Worm (Caenorhabditis elegans) whole organism, midembryonic: Measurements from ENCODE around the gene col-111.
A peak's percentile ranks its signal among the peaks of the same experiment; 100 is the strongest.

Experiments used
- T22C8.4 ChIP-seq: fragments of 200-800 bp; sonication (Bioruptor generic); IDR thresholded peaks from 2 replicates; pipeline ENCODE4 v1.3.6; 2022; ENCODE audit warnings: missing genetic modification characterization, missing compliant biosample characterization
- cog-1 ChIP-seq: sonication (generic microtip); optimal IDR thresholded peaks from 2 replicates; lab custom pipeline; 2016; ENCODE audit warnings: missing genetic modification characterization, missing compliant biosample characterization
- flt-1 ChIP-seq: fragments of 200-800 bp; sonication (Bioruptor generic); IDR thresholded peaks from 2 replicates; pipeline ENCODE4 v1.3.6; 2022; ENCODE audit warnings: missing genetic modification characterization, missing compliant biosample characterization
- klf-2 ChIP-seq: fragments of 200-800 bp; sonication (Bioruptor generic); conservative IDR thresholded peaks from 2 replicates; pipeline ENCODE4 v1.3.6; 2022; ENCODE audit warnings: missing genetic modification reagents, missing genetic modification characterization, missing compliant biosample characterization
- med-1 ChIP-seq: sonication (generic microtip); optimal IDR thresholded peaks from 2 replicates; lab custom pipeline; 2017; ENCODE audit warnings: missing genetic modification characterization, mild to moderate bottlenecking, missing compliant biosample characterization, antibody characterized with exemption, missing genetic modification reagents; ENCODE audit not compliant: insufficient read depth
- ref-1 ChIP-seq: fragments of 200-800 bp; sonication (Bioruptor generic); conservative IDR thresholded peaks from 2 replicates; pipeline ENCODE4 v1.3.6; 2022; ENCODE audit warnings: missing genetic modification reagents, missing genetic modification characterization, missing compliant biosample characterization
- tab-1 ChIP-seq: fragments of 200-800 bp; sonication (Bioruptor generic); IDR thresholded peaks from 2 replicates; pipeline ENCODE4 v1.3.6; 2022; ENCODE audit warnings: missing genetic modification characterization, missing compliant biosample characterization
- ztf-23 ChIP-seq: fragments of 200-800 bp; sonication (Bioruptor generic); IDR thresholded peaks from 2 replicates; pipeline ENCODE4 v1.3.6; 2022; ENCODE audit warnings: missing genetic modification reagents, missing genetic modification characterization, missing compliant biosample characterization
- ztf-29 ChIP-seq: fragments of 200-800 bp; sonication (Bioruptor generic); IDR thresholded peaks from 2 replicates; pipeline ENCODE4 v1.3.6; 2022; ENCODE audit warnings: missing genetic modification reagents, missing genetic modification characterization, missing compliant biosample characterization

col-111 gene

DNA sequence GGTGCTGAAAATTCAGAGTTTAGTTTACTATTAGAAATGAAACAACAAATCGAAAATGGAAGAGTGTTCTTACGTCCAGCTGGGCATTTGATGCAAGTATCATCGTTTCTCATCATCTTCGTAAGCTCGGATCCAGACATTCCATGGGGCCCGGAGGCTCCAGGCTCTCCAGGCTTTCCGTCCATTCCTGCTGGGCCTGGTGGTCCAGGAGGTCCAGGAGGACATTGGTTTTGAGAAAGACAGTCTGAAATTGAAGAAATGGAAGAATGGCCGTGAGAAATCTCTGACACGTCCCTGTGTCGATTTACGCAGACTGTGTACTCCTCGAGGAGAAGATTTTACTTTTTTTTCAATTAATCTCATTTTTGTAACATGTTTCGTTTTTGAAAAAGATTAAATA, 1.4 kb downstream of the col-111 start:
- no peak for TF ChIP-seq ztf-29 (GFP tag; lab: Robert Waterston, UW)
- TF ChIP-seq med-1 (GFP tag; lab: Kevin White, UChicago) = no peak

DNA sequence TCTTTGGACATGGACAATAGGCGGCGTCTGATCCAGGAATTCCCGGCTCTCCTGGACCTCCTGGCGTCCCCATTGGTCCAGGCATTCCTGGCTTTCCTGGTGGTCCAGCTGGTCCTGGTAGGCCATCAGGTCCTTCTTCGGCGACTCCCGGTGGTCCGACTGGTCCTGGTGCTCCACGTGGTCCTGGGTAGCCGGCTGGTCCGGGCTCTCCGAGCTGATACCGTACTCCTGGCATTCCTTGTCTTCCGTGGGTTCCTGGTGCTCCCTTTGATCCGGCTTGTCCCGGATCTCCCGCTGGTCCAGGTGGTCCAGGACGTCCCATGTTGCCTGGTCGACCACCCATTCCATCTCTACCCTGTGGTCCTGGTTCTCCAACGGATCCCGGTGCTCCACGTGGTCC, 1.8 kb downstream of the col-111 start:
- no peak for TF ChIP-seq ztf-29 (GFP tag; lab: Robert Waterston, UW)
- no peak for TF ChIP-seq ref-1 (GFP tag; lab: Robert Waterston, UW)
- no peak for TF ChIP-seq cog-1 (tag; lab: Kevin White, UChicago)
- TF ChIP-seq klf-2 (GFP tag; lab: Robert Waterston, UW) = no peak
- TF ChIP-seq T22C8.4 (GFP tag; lab: Robert Waterston, UW) = no peak
- no peak for TF ChIP-seq flt-1 (GFP tag; lab: Robert Waterston, UW)
- no peak for TF ChIP-seq ztf-23

DNA sequence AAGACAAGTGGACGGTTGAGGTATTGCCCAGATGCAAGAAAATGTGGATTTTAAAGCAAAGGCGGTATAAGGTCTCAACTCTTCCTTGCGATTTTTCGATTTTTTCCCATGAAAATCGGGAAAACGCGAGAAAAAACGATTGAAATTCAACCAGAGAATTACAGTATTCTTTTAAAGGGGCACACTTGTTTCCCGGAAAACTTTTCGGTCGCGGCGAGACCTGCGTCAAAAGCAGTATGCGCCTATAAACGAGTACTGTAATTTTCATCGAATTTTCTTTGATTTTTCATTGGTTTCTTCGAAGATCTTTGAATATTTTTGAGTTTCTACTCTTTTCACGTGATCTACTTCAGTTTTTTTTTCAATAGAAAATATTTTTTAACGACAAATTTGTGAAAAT, 4.1 kb downstream of the col-111 start:
- TF ChIP-seq cog-1 (tag; lab: Kevin White, UChicago) (no peak), ztf-23 (no peak), ztf-29 (GFP tag; lab: Robert Waterston, UW) (no peak), ref-1 (GFP tag; lab: Robert Waterston, UW) (no peak), med-1 (GFP tag; lab: Kevin White, UChicago) (no peak), tab-1 (GFP tag; lab: Robert Waterston, UW) (no peak), flt-1 (GFP tag; lab: Robert Waterston, UW) (no peak)

DNA sequence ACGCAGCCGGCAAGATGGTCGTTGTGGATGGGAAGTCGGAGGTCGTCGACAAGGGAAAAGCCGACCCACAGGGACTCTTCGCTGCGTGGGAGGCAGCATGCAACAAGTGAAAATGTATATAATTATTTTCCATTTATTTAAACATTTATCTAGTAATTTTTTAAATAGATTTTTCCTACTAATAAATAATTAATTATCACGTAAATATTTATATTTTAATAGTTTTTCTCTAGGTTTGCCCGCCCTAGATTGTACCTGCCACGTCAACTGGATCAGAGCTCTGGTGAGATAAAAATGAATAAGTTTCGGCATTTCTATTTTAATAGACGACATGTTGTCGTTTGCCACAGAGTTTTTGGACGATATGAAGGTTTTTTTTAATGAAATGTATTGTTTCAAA, 4.8 kb downstream of the col-111 start, which contains the start of gene psr-1:
Gene psr-1, plus strand, starts transcription at position 301 of the 400 bp plus-strand sequence.
- TF ChIP-seq tab-1 (GFP tag; lab: Robert Waterston, UW) (no peak), ztf-23 (no peak), flt-1 (GFP tag; lab: Robert Waterston, UW) (no peak), klf-2 (GFP tag; lab: Robert Waterston, UW) (no peak), T22C8.4 (GFP tag; lab: Robert Waterston, UW) (no peak), ztf-29 (GFP tag; lab: Robert Waterston, UW) (no peak), med-1 (GFP tag; lab: Kevin White, UChicago) (no peak), ref-1 (GFP tag; lab: Robert Waterston, UW) (no peak), cog-1 (tag; lab: Kevin White, UChicago) (no peak)

DNA sequence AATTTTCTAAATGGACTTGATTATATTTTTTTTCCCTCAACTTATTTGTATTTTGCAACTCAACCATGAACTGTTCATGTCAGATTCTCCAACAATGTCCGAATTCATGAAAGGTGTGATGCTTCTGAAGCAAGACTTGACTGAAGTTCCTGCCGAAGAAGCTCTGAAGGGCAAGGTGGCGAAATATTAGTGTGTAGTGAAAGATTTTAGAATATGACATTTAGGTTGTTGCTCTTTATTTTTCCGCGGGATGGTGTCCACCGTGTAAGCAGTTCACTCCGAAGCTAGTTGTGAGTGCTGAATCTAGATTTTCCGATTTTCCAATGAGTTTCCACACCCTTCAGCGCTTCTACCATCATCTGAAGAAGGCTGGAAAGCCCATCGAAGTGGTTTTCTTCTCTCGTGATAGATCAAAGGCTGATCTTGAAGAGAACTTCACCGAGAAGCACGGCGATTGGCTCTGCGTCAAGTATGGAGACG, 5.4 kb downstream of the col-111 start, which contains the start of gene F29B9.5:
Gene F29B9.5, plus strand, starts transcription at position 51 of the 480 bp plus-strand sequence.
- no peak for TF ChIP-seq flt-1 (GFP tag; lab: Robert Waterston, UW)
- TF ChIP-seq cog-1 (tag; lab: Kevin White, UChicago) = no peak
- no peak for TF ChIP-seq ref-1 (GFP tag; lab: Robert Waterston, UW)
- no peak for TF ChIP-seq tab-1 (GFP tag; lab: Robert Waterston, UW)
- no peak for TF ChIP-seq med-1 (GFP tag; lab: Kevin White, UChicago)
- TF ChIP-seq T22C8.4 (GFP tag; lab: Robert Waterston, UW) = no peak
- TF ChIP-seq ztf-29 (GFP tag; lab: Robert Waterston, UW) = no peak
- no peak for TF ChIP-seq ztf-23
- TF ChIP-seq klf-2 (GFP tag; lab: Robert Waterston, UW) = no peak

DNA sequence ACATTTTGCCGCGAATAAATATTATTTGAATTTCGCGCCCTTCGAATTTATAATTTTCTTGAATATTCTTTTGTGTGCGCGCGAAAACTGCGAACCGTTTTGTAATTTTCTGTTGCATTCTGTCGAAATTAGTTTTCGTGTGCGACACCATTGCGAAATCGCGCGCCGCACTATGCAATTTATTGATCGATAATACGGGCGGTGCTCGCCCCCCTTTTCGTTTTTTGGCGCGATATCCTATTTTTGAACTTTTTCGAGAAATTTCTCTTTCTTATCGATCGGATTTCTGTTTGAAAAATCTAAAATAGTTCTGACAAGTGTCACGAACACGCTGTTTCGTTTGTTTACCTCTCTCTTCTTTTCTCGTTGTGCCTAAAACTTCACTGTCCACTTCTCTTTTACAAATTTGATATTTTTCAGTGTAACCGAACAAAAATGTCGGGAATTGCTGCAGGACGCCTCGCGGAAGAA, 7.1 kb downstream of the col-111 start, which contains the start of gene ubc-9:
Gene ubc-9, plus strand, starts transcription at position 421 of the 471 bp plus-strand sequence.
- TF ChIP-seq T22C8.4 (GFP tag; lab: Robert Waterston, UW) (peak; percentile 99), flt-1 (GFP tag; lab: Robert Waterston, UW) (peak; percentile 58; the same call in 1 of the 2 replicates), tab-1 (GFP tag; lab: Robert Waterston, UW) (0 out of 2 replicates have a peak, but pooled peaks have one; percentile 55), med-1 (GFP tag; lab: Kevin White, UChicago) (no peak), ztf-23 (0 out of 2 replicates have a peak, but pooled peaks have one; percentile 45)

DNA sequence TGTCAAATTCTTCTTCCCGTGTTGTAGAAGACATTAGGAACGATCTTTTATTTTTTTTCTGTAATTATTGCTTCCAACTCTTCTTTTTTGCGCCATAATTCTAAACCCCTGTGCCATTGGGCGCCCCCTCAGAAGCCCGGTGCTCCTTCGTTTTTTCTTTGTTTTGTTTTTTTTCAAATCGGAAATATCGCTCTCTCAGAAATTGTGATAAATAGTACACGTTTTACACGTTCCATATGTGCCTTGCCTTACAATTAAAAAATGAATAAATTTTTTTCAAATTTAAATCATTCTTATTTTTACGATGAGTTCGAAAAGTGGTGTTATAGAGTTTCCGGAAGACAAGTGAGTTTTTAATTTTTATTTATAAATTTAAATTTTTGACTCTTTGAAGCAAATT, 8.3 kb downstream of the col-111 start, which contains the start of gene F29B9.7:
Gene F29B9.7, plus strand, starts transcription at position 301 of the 400 bp plus-strand sequence.
- no peak for TF ChIP-seq med-1 (GFP tag; lab: Kevin White, UChicago)

DNA sequence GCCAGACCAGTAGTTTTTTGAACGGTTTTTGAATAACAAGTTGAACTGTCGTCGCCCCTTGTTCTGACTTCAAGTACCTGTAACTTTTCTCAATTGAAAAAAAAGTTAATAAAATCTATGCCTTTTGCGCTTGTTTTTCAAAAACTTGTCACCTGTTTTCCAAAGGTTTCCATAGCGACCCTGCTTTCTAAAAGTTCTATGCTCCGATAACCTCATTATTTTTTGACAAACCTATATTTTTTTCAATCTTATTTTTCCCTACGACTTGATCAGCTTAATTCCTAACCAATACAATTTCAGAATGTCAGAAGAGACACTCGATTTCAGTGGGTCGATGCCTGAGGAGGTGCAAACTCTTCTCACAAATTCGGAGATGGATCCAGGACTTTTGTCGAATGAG, 10.4 kb downstream of the col-111 start, which contains the start of gene F29B9.8:
Gene F29B9.8, plus strand, starts transcription at position 301 of the 400 bp plus-strand sequence.
- TF ChIP-seq flt-1 (GFP tag; lab: Robert Waterston, UW) = no peak

DNA sequence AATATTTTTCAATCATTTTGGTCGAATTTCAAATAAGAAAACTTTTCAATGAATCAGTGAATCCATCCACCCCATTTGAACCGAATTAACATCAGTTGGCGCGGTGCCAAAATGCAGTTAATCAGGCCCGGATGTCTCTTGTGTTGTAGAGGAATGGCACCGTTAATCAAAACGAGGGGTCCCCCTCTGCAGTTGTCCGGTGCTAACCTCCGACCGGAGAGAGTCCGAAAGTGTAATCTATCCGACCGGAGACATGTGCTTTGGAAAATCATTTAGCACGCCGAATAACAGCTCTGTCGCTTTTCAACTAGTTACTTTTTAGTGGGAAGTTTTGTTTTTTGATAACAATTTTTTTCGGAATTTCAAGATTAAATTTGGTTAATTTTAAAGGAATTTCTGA, 12.5 kb downstream of the col-111 start:
- TF ChIP-seq med-1 (GFP tag; lab: Kevin White, UChicago) = no peak
- no peak for TF ChIP-seq tab-1 (GFP tag; lab: Robert Waterston, UW)
- TF ChIP-seq klf-2 (GFP tag; lab: Robert Waterston, UW) = no peak
- no peak for TF ChIP-seq flt-1 (GFP tag; lab: Robert Waterston, UW)
- no peak for TF ChIP-seq ref-1 (GFP tag; lab: Robert Waterston, UW)
- no peak for TF ChIP-seq T22C8.4 (GFP tag; lab: Robert Waterston, UW)
- no peak for TF ChIP-seq ztf-23
- no peak for TF ChIP-seq ztf-29 (GFP tag; lab: Robert Waterston, UW)

DNA sequence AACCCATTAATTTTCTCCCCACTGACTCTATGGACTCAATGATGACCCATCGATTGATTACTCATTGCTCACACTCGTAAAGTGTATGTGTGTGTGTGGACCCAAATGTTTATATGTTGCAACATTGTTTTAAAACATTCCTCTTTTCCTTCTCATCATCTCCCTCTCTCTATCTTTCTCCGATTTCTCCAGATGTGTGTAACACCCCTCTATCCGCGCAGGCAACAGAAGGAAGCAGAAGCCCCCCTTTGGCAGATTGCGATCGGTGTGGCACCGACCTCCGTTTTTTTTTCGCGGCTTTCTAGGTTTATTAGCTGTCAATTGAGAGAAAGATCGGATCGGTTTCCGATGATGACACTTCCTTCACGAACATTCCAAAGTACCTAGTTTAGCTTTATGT, 14.2 kb downstream of the col-111 start:
- TF ChIP-seq T22C8.4 (GFP tag; lab: Robert Waterston, UW) (no peak), ref-1 (GFP tag; lab: Robert Waterston, UW) (0 out of 2 replicates have a peak, but pooled peaks have one; percentile 27), ztf-29 (GFP tag; lab: Robert Waterston, UW) (peak; percentile 68; the same call in 1 of the 2 replicates)
